Worm (Caenorhabditis elegans): ENCODE results near the gene unc-45.

DNA sequence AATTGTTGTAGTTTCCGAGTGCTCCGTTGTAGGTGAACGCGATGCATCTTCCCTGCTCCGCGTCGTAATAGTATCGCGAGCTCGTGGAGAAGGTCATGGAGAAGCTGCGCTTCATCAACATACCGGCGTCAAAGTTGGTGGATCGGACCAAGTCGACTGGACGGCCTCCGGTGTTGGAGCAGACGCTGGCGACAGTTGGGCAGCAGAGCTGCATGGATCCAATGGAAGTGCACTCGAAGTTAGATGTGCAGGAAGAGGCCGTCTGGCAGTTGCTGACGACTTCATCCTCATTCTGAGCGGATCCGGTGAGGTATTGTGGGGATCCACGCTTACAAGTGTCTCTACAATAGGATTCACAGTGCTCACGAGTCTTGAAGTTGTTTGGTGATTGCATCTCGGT lies 17.7 kb downstream of the unc-45 start:
- TF ChIP-seq him-1 (tag; optimal IDR thresholded peaks at IDR 0.05), result no peak
- TF ChIP-seq dao-5 (tag; optimal IDR thresholded peaks at IDR 0.05), result no peak

All from whole organism, L4/young adult.